Fruit fly (Drosophila melanogaster): ENCODE measurements around the gene CG4069.
A peak's percentile ranks its signal among the peaks of the same experiment; 100 is the strongest.

The CG4069 gene

DNA sequence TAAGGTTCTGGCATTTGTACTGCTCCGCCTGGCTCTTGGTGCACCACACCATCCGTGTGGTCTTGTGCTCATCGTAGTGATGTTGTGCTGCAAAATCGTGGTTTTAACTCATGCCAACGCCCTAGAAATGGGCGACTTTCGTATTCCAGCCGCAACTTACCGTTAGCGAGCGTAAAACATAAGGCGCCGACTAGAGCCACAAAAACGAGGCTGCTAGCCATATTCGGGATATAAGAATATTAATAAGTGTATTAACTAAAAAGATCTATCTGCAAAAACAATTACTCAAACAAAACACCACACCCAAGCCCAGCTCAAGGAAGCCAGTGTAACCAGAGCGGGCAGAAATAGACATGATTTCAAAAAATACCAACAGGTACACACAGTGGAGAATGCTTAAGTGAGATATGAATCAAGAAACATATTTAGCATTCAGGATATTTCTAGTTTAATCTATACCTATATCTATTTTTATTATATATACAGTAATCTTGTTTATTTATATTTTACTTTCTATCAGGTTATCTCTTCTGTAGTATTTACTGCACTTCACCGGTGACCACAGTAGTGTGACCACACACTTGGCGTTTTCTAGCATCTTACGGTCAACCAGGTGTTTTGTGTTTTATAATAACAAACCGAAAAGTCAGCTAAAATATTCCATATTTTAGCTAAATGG, 3.6 kb downstream of the CG4069 start, which contains the start of the genes Tsf2 and CG34242 (continued):
- peak; percentile 84 for TF ChIP-seq gsb (GFP tag; IDR thresholded peaks at IDR 0.05)
- TF ChIP-seq CG14667 (GFP tag; IDR thresholded peaks at IDR 0.05) = peak; percentile 97
- peak; percentile 23 for TF ChIP-seq Oli (tag; optimal IDR thresholded peaks at IDR 0.05)
- TF ChIP-seq Pdp1 (GFP tag; optimal IDR thresholded peaks at IDR 0.05) = peak in 1 of 2 experiments; percentile 26
- peak; percentile 72 for TF ChIP-seq Blimp-1 (GFP tag; optimal IDR thresholded peaks at IDR 0.05)
- TF ChIP-seq Hsf (GFP tag; optimal IDR thresholded peaks at IDR 0.05) = no peak
- no peak for TF ChIP-seq bigmax (GFP tag; optimal IDR thresholded peaks at IDR 0.05)
- peak; percentile 72; the same call in 1 of the 3 replicates for TF ChIP-seq otp (GFP tag; IDR thresholded peaks at IDR 0.05)
- peak; percentile 91 for TF ChIP-seq MBD-R2 (GFP tag; IDR thresholded peaks at IDR 0.05)
- TF ChIP-seq so (GFP tag; IDR thresholded peaks at IDR 0.05) = peak; percentile 48; the same call in 1 of the 3 replicates
- TF ChIP-seq Trl (optimal IDR thresholded peaks at IDR 0.05) = no peak
- no peak for TF ChIP-seq Trl (GFP tag; optimal IDR thresholded peaks at IDR 0.05)
- peak; percentile 57 for TF ChIP-seq CG3847 (GFP tag; IDR thresholded peaks at IDR 0.05)
- TF ChIP-seq H15 (GFP tag; IDR thresholded peaks at IDR 0.05) = peak; percentile 81; the same call in 2 of the 3 replicates
- TF ChIP-seq CG4617 (GFP tag; optimal IDR thresholded peaks at IDR 0.05; ENCODE audit: borderline replicate concordance) = peak; percentile 26
- TF ChIP-seq CG7372 (GFP tag; IDR thresholded peaks at IDR 0.05) = peak; percentile 61; the same call in 1 of the 2 replicates
- TF ChIP-seq sob (GFP tag; IDR thresholded peaks at IDR 0.05) = peak; percentile 94
- peak; percentile 97 for TF ChIP-seq Xrp1 (GFP tag; IDR thresholded peaks at IDR 0.05)
- peak; percentile 79 for TF ChIP-seq C15 (GFP tag; IDR thresholded peaks at IDR 0.05)
- TF ChIP-seq ham (GFP tag; IDR thresholded peaks at IDR 0.05) = no peak
- TF ChIP-seq Rx (GFP tag; IDR thresholded peaks at IDR 0.05) = peak; percentile 71
- TF ChIP-seq pnt (GFP tag; optimal IDR thresholded peaks at IDR 0.05) = no peak
- TF ChIP-seq jigr1 (GFP tag; IDR thresholded peaks at IDR 0.05) = peak; percentile 59; the same call in 2 of the 3 replicates
- TF ChIP-seq Taf1 (GFP tag; IDR thresholded peaks at IDR 0.05) = peak; percentile 87
- TF ChIP-seq CG6175 (GFP tag; IDR thresholded peaks at IDR 0.05) = peak; percentile 84; the same call in 2 of the 3 replicates
- TF ChIP-seq phol (tag; optimal IDR thresholded peaks at IDR 0.05) = peak; percentile 92
- TF ChIP-seq D19B (GFP tag; optimal IDR thresholded peaks at IDR 0.05) = no peak
- peak; percentile 74 for TF ChIP-seq HHEX (GFP tag; optimal IDR thresholded peaks at IDR 0.05)
- peak; percentile 92 for TF ChIP-seq CG34422 (GFP tag; IDR thresholded peaks at IDR 0.05)
- peak; percentile 89 for TF ChIP-seq CG11085 (GFP tag; IDR thresholded peaks at IDR 0.05)
- TF ChIP-seq pan (optimal IDR thresholded peaks at IDR 0.05) = no peak
- peak in 1 of 2 experiments; percentile 96 for TF ChIP-seq pan (GFP tag; optimal IDR thresholded peaks at IDR 0.05 in 1 of 2, IDR thresholded peaks at IDR 0.05 in 1 of 2)
- peak; percentile 72 for TF ChIP-seq Med (GFP tag)
- peak; percentile 62; the same call in 1 of the 2 replicates for TF ChIP-seq wdn (GFP tag; IDR thresholded peaks at IDR 0.05)
- TF ChIP-seq Gsc (GFP tag; IDR thresholded peaks at IDR 0.05) = peak; percentile 63; the same call in 1 of the 2 replicates
- TF ChIP-seq zen (tag; optimal IDR thresholded peaks at IDR 0.05) = peak; percentile 86
- peak; percentile 76 for TF ChIP-seq CG7271 (tag; optimal IDR thresholded peaks at IDR 0.05)
- TF ChIP-seq CG15601 (tag; optimal IDR thresholded peaks at IDR 0.05) = peak; percentile 22
- peak; percentile 56 for TF ChIP-seq CG12659 (GFP tag; optimal IDR thresholded peaks at IDR 0.05)
- peak; percentile 50; the same call in 1 of the 2 replicates for TF ChIP-seq onecut (GFP tag; IDR thresholded peaks at IDR 0.05)
- TF ChIP-seq CG8359 (GFP tag; optimal IDR thresholded peaks at IDR 0.05; ENCODE audit: borderline replicate concordance) = peak; percentile 45
- no peak for TF ChIP-seq fu2 (GFP tag; optimal IDR thresholded peaks at IDR 0.05)
- TF ChIP-seq cad (GFP tag; optimal IDR thresholded peaks at IDR 0.05) = no peak
- TF ChIP-seq CG7839 (tag; optimal IDR thresholded peaks at IDR 0.05) = peak; percentile 52
- TF ChIP-seq fd102C (GFP tag; optimal IDR thresholded peaks at IDR 0.05) = no peak
- no peak for TF ChIP-seq Dfd (GFP tag; optimal IDR thresholded peaks at IDR 0.05)
- peak; percentile 91 for TF ChIP-seq CG11504 (tag; optimal IDR thresholded peaks at IDR 0.05)
- TF ChIP-seq bsh (GFP tag; optimal IDR thresholded peaks at IDR 0.05) = peak in 1 of 2 experiments; percentile 14
- TF ChIP-seq CG17829 (tag; optimal IDR thresholded peaks at IDR 0.05) = peak; percentile 83
- no peak for TF ChIP-seq CG17568 (GFP tag; optimal IDR thresholded peaks at IDR 0.05)
